Worm (Caenorhabditis elegans) whole organism, mixed stage, embryonic: ENCODE results near the gene F14H3.14.

Source experiments
- drap-1 ChIP-seq: fragments of 200-800 bp; sonication (Bioruptor generic); optimal IDR thresholded peaks from 3 replicates; lab custom pipeline; 2018; ENCODE audit warnings: mild to moderate bottlenecking, missing genetic modification characterization, missing compliant biosample characterization
- elt-3 ChIP-seq: fragments of 150-350 bp; optimal IDR thresholded peaks from 2 replicates; lab custom pipeline; 2014; ENCODE audit warnings: missing biosample characterization, missing genetic modification characterization
- lin-13 ChIP-seq: fragments of 150-350 bp; optimal IDR thresholded peaks from 2 replicates; lab custom pipeline; 2014; ENCODE audit warnings: missing biosample characterization, missing genetic modification characterization
- lsy-2 ChIP-seq: fragments of 150-350 bp; optimal IDR thresholded peaks from 2 replicates; lab custom pipeline; 2014; ENCODE audit warnings: missing biosample characterization, missing genetic modification characterization
- mep-1 ChIP-seq: fragments of 150-350 bp; optimal IDR thresholded peaks from 2 replicates; lab custom pipeline; 2017; ENCODE audit warnings: missing biosample characterization, missing genetic modification reagents, missing genetic modification characterization, inconsistent platforms
- nhr-12 ChIP-seq: fragments of 150-350 bp; optimal IDR thresholded peaks from 2 replicates; lab custom pipeline; 2014; ENCODE audit warnings: missing biosample characterization, missing genetic modification characterization
- nhr-28 ChIP-seq: fragments of 150-350 bp; optimal IDR thresholded peaks from 2 replicates; lab custom pipeline; 2014; ENCODE audit warnings: missing biosample characterization, missing genetic modification characterization
- nhr-76 ChIP-seq: sonication (generic microtip); optimal IDR thresholded peaks from 2 replicates; lab custom pipeline; 2017; ENCODE audit warnings: missing biosample characterization, missing genetic modification characterization
- snpc-4 ChIP-seq: fragments of 150-350 bp; optimal IDR thresholded peaks from 2 replicates; lab custom pipeline; 2014; ENCODE audit warnings: missing biosample characterization, missing genetic modification characterization
- tbx-8 ChIP-seq: fragments of 200-800 bp; sonication (Bioruptor generic); optimal IDR thresholded peaks from 2 replicates; lab custom pipeline; 2018; ENCODE audit warnings: mild to moderate bottlenecking, missing genetic modification characterization, moderate library complexity, missing compliant biosample characterization
- unc-62 ChIP-seq: fragments of 150-350 bp; optimal IDR thresholded peaks from 2 replicates; lab custom pipeline; 2014; ENCODE audit warnings: missing biosample characterization, missing genetic modification reagents, missing genetic modification characterization
- ztf-11 ChIP-seq: fragments of 150-350 bp; optimal IDR thresholded peaks from 2 replicates; lab custom pipeline; 2014; ENCODE audit warnings: missing biosample characterization, missing genetic modification characterization

DNA sequence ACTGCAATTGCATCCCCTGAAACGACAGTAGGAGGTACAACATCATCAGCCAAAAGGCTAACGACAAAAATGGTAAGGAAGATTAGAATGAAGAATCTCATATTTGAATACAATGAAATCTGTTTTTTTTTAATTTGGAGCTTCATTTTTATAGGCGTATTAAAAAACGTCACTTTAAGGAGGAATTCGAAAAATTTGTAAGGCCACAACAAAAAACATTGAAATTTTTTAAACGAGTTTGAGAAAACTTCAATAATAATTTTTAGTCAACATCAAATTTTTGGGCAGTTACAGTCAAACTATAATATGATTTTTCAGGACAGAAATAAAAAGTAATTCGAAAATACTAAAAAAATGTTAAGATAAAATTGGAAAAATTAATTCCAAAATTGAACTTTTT is at the start of gene F14H3.14:
- TF ChIP-seq nhr-76 (tag; lab: Kevin White, UChicago): no peak
- TF ChIP-seq lin-13: no peak
- TF ChIP-seq unc-62 (GFP tag; lab: Kevin White, UChicago): no peak
- no peak for TF ChIP-seq ztf-11
- TF ChIP-seq elt-3 (tag; lab: Kevin White, UChicago): no peak
- TF ChIP-seq drap-1 (GFP tag; lab: Kevin White, UChicago): no peak
- no peak for TF ChIP-seq mep-1 (tag; lab: Kevin White, UChicago)
- no peak for TF ChIP-seq nhr-12 (tag; lab: Kevin White, UChicago)
- TF ChIP-seq lsy-2 (tag; lab: Kevin White, UChicago): no peak
- no peak for TF ChIP-seq tbx-8 (GFP tag; lab: Kevin White, UChicago)
- no peak for TF ChIP-seq nhr-28 (tag; lab: Kevin White, UChicago)
- no peak for TF ChIP-seq snpc-4 (tag; lab: Kevin White, UChicago)
